Worm (Caenorhabditis elegans): ENCODE measurements around the gene Y66D12A.19.

Y66D12A.19 gene

DNA sequence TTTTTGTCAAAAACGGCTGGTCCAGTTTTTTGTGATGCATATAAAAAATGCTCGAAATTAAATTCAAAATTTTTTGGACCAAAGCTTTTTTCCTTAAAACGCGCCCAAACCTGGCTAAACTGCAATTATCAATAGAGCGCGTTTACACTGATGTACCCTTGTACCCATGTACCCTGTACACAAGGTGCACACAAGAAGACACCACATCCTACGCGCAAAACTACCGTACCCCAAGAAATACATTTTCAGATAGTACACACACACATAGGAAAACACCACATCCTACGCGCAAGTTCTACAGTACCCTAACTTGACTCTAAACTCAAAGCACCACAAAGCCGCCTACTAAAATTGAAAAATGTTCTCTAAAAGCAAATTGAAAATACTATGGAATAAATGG, 37.5 kb upstream of the Y66D12A.19 start:
- TF ChIP-seq nhr-67 (tag; optimal IDR thresholded peaks at IDR 0.05) = no peak
- no peak for TF ChIP-seq lin-39 (tag; optimal IDR thresholded peaks at IDR 0.05)
- TF ChIP-seq ZK546.5 (tag; optimal IDR thresholded peaks at IDR 0.05) = no peak
- no peak for TF ChIP-seq ceh-9 (tag; optimal IDR thresholded peaks at IDR 0.05)
- no peak for TF ChIP-seq egl-27 (tag; optimal IDR thresholded peaks at IDR 0.05)

DNA sequence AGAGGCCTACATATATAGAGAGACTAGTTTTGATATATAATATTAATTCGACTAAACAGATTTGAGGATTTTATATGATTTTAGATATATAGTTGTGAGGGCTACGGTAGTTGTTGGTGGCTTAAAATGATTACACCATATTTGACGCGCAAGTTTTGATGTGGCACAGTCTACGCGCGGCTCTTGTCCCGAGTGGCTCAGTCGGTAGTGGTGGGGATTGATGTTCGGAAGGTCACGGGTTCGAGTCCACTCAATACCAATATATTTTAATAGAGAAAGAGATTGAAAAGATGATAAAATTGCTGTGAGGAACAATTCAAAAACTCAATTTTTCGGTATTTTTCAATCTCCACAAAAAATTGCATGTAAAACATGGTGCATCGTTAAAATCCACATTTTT, 36.0 kb upstream of the Y66D12A.19 start:
- TF ChIP-seq nhr-76 (tag; optimal IDR thresholded peaks at IDR 0.05) = no peak
- no peak for TF ChIP-seq pha-4 (tag; optimal IDR thresholded peaks at IDR 0.05)
- no peak for TF ChIP-seq nhr-67 (tag; optimal IDR thresholded peaks at IDR 0.05)
- TF ChIP-seq aly-2 (tag; optimal IDR thresholded peaks at IDR 0.05) = no peak
- no peak for TF ChIP-seq elt-2 (tag; optimal IDR thresholded peaks at IDR 0.05)
- TF ChIP-seq pqm-1 (tag; optimal IDR thresholded peaks at IDR 0.05) = no peak
- no peak for TF ChIP-seq ztf-4 (tag; optimal IDR thresholded peaks at IDR 0.05)
- no peak for TF ChIP-seq nhr-43 (tag; optimal IDR thresholded peaks at IDR 0.05; ENCODE audit: poor library complexity, severe bottlenecking)
- TF ChIP-seq nhr-11 (tag; optimal IDR thresholded peaks at IDR 0.05) = no peak
- no peak for TF ChIP-seq nhr-23 (tag; optimal IDR thresholded peaks at IDR 0.05)
- TF ChIP-seq nhr-25 (tag; optimal IDR thresholded peaks at IDR 0.05) = no peak
- no peak for TF ChIP-seq hmg-11 (tag; optimal IDR thresholded peaks at IDR 0.05)
- no peak for TF ChIP-seq eor-1 (tag; optimal IDR thresholded peaks at IDR 0.05)
- no peak for TF ChIP-seq fkh-10 (GFP tag; optimal IDR thresholded peaks at IDR 0.05)

DNA sequence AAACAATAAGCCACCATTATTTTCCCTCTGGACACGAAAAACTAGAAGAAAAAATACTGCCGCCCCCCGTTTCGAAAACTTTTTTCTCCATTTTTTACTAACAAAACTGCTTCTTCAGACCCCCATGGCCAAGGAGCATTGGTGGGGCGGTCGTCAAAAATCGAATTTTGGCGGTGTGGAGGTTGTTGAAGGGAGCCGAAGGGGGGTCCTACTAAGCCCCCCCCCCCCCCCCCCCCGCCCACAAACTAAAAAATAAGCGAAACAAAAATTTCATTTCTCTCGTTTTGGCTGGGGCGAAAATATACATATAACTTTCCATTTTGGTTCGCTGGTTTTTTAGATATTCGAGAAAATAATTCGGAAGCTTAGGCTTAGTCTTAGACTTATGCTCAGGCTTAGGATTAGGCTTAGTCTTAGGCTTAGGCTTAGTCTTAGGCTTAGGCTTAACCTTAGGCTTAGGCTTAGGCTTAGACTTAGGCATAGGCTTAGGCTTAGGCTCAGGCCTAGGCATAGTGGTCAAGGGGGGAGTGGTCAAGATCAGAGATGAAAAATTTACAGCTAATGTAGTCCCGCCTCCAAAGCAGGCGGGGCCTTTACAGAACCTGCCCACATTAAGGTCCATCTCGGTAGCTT, 34.1 kb upstream of the Y66D12A.19 start:
- TF ChIP-seq nhr-25 (tag; optimal IDR thresholded peaks at IDR 0.05) (no peak), ceh-82 (tag; optimal IDR thresholded peaks at IDR 0.05) (no peak), eor-1 (tag; optimal IDR thresholded peaks at IDR 0.05) (no peak), nhr-11 (tag; optimal IDR thresholded peaks at IDR 0.05) (no peak), elt-2 (tag; optimal IDR thresholded peaks at IDR 0.05) (no peak), ama-1 (optimal IDR thresholded peaks at IDR 0.05) (no peak), nhr-43 (tag; optimal IDR thresholded peaks at IDR 0.05; ENCODE audit: poor library complexity, severe bottlenecking) (no peak), fkh-2 (tag; optimal IDR thresholded peaks at IDR 0.05) (no peak), jun-1 (tag; optimal IDR thresholded peaks at IDR 0.05) (no peak), mml-1 (tag; optimal IDR thresholded peaks at IDR 0.05) (no peak)

DNA sequence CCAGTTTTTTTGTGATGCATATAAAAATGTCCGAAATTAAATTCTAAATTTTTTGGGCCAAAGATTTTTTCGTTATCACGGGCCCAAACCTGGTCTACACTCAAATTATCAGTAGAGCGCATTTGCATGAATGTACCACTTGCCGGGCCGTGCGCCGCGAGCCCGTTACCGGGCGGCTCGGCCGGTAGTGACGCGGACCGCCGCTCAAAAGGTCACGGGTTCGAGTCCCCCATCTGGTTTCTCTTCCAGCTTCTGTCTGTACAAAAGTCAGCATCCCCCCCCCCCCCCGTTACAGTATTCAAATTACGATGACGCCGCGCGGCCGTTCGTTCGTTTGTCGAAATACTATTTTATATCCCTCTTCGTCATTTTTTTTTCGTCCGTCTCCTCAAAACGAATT, 31.6 kb upstream of the Y66D12A.19 start:
- TF ChIP-seq pha-4 (tag; optimal IDR thresholded peaks at IDR 0.05) = no peak
- TF ChIP-seq nhr-237 (tag; optimal IDR thresholded peaks at IDR 0.05) = no peak
- TF ChIP-seq nhr-43 (tag; optimal IDR thresholded peaks at IDR 0.05; ENCODE audit: poor library complexity, severe bottlenecking) = no peak
- no peak for TF ChIP-seq egl-27 (tag; optimal IDR thresholded peaks at IDR 0.05)
- TF ChIP-seq nhr-25 (tag; optimal IDR thresholded peaks at IDR 0.05) = no peak
- TF ChIP-seq tbx-2 (tag; optimal IDR thresholded peaks at IDR 0.05) = no peak
- no peak for TF ChIP-seq jun-1 (tag; optimal IDR thresholded peaks at IDR 0.05)
- TF ChIP-seq lsy-12 (tag; optimal IDR thresholded peaks at IDR 0.05) = no peak
- TF ChIP-seq unc-62 (GFP tag; optimal IDR thresholded peaks at IDR 0.05) = no peak
- TF ChIP-seq ceh-28 (tag; optimal IDR thresholded peaks at IDR 0.05) = no peak
- TF ChIP-seq ztf-11 (tag; optimal IDR thresholded peaks at IDR 0.05) = no peak
- no peak for TF ChIP-seq nhr-23 (tag; optimal IDR thresholded peaks at IDR 0.05)
- TF ChIP-seq elt-2 (tag; optimal IDR thresholded peaks at IDR 0.05) = no peak
- no peak for TF ChIP-seq zag-1 (tag; optimal IDR thresholded peaks at IDR 0.05)
- TF ChIP-seq skn-1 (tag; optimal IDR thresholded peaks at IDR 0.05) = no peak
- TF ChIP-seq nhr-11 (tag; optimal IDR thresholded peaks at IDR 0.05) = no peak
- no peak for TF ChIP-seq lin-39 (tag; optimal IDR thresholded peaks at IDR 0.05)
- no peak for TF ChIP-seq ceh-82 (tag; optimal IDR thresholded peaks at IDR 0.05)

DNA sequence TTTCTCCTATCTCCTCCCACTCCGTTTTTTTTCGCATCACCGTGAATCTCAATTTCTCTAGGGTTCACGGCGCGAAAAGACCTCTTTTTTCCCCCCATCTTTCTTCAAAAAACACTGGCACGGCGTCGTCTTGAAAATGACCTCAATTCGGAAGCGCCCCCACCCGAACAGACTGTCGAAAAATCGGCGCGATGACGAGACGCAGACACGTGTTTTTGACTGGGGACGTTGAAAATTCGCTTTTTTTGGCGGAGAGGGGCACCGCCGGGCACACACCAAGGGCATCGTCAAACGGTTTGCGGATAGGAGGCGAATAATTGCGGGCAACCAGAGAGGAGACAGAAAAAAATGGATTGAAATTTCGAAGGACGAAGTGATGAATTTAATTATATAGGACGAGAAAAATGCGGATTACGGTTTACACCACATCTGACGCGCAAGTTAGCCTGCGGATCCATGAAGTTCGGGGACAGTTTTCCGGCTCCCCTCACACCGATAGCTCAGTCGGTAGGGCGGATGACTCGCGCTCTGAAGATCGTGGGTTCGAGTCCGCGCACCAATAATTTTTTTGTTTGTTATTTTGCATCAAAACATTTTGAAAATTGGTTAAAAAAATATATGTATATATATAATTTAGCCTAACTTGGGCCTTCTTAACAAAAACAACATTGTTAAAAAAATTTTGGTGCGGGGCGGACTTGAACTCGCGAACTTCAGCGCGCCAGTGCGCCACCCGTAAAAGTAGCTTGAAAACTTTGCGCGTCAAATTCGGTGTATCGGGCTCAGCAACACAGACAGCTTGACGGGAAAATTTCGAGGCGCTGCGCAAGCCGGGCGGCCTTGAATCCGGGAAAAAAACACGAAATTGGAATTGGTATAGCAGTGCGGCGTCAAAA, 30.2 kb upstream of the Y66D12A.19 start:
- TF ChIP-seq aly-2 (tag; optimal IDR thresholded peaks at IDR 0.05) (no peak), nhr-23 (tag; optimal IDR thresholded peaks at IDR 0.05) (peak; percentile 28), elt-2 (tag; optimal IDR thresholded peaks at IDR 0.05) (no peak), egl-27 (tag; optimal IDR thresholded peaks at IDR 0.05) (no peak), ama-1 (optimal IDR thresholded peaks at IDR 0.05) (no peak), nhr-76 (tag; optimal IDR thresholded peaks at IDR 0.05) (no peak), hmg-11 (tag; optimal IDR thresholded peaks at IDR 0.05) (peak; percentile 32), nhr-67 (tag; optimal IDR thresholded peaks at IDR 0.05) (no peak), nhr-237 (tag; optimal IDR thresholded peaks at IDR 0.05) (no peak), fos-1 (tag; optimal IDR thresholded peaks at IDR 0.05) (no peak), ceh-16 (tag; optimal IDR thresholded peaks at IDR 0.05) (no peak), unc-62 (GFP tag; optimal IDR thresholded peaks at IDR 0.05) (no peak), lin-39 (tag; optimal IDR thresholded peaks at IDR 0.05) (no peak), nfya-1 (tag; optimal IDR thresholded peaks at IDR 0.05; ENCODE audit: insufficient read depth) (no peak), nhr-11 (tag; optimal IDR thresholded peaks at IDR 0.05) (no peak), nhr-25 (tag; optimal IDR thresholded peaks at IDR 0.05) (peak; percentile 77), daf-12 (tag; optimal IDR thresholded peaks at IDR 0.05) (no peak), ztf-4 (tag; optimal IDR thresholded peaks at IDR 0.05) (no peak), jun-1 (tag; optimal IDR thresholded peaks at IDR 0.05) (no peak), fkh-2 (tag; optimal IDR thresholded peaks at IDR 0.05) (no peak), elt-3 (tag; optimal IDR thresholded peaks at IDR 0.05) (no peak), tbx-2 (tag; optimal IDR thresholded peaks at IDR 0.05) (no peak), eor-1 (tag; optimal IDR thresholded peaks at IDR 0.05) (no peak), nhr-12 (tag; optimal IDR thresholded peaks at IDR 0.05) (no peak)

Measured in whole organism, L3 larva.